Worm (Caenorhabditis elegans) whole organism, dauer: Measurements from ENCODE around the gene mrpl-32.

Source experiments
- unc-62 ChIP-seq: sonication (generic microtip); optimal IDR thresholded peaks from 2 replicates; lab custom pipeline; 2017; ENCODE audit warnings: missing biosample characterization, missing genetic modification reagents, missing genetic modification characterization

Gene mrpl-32

DNA sequence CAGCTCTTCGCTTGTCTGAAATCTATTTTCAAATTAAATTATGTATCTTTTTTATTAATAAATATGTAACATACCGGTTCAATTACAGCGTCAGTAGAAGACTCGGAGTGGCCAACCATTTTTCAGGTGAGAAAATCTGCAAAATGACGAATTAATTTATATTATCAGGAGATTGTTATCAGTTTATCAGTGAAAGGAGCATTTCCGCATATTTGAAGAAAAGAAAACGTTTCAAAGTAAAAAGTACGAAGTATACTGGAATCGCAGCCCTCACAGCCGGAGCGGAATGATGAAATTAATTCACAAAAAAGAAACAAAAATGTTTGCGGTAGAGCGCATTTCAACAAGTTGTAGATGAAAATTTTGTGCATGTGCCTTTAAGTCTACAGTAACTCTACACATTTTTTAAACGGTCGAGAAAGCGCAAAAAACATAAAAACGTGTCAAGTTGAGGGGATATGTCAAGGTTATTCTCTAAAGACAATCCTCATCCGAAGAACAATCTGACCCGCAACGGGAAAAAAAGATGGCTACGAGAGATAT is 29.8 kb downstream of the mrpl-32 start:
- no peak for TF ChIP-seq unc-62 (GFP tag; lab: Kevin White, UChicago)

DNA sequence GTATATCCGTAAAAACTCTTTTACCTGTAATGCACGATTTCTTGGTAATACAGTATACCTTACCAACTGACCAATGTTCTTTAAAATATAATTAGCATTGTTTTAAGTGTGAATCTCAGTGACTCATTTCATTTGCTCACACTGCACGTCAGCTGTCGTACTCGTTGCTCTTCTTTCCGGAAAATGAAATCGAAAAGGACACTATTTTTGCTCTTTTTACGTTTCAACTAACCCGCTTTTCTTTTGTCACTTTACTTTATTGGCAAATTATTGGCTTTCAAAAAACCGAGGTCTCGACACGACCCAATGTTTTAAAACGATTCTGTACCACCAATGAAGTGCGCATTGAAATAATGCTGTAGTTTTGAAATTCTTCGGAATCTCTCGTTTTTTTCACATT is 30.8 kb downstream of the mrpl-32 start, which contains the start of gene F42H10.6:
TSS of gene F42H10.6 (minus strand) at position 101 of the 400 bp plus-strand sequence.
- no peak for TF ChIP-seq unc-62 (GFP tag; lab: Kevin White, UChicago)

DNA sequence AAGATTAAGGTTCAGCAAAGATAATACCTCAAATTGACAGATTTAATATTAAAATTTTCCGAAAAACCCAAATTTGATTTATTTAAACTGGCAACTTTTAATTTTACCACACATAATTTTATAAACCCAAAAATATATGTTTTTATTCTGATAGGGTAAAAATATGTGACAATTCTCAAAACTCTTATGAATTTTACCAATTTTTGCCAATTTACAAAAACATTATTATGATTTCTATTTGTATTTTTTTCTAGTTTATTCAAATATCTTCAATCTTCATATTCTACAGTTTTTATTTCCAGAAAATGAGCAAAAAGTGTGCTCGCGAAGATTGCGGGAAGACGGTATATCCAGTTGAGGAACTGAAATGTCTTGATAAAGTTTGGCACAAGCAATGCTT is 34.3 kb downstream of the mrpl-32 start, which contains the start of gene F42H10.3:
TSS of gene F42H10.3 (plus strand) at position 301 of the 400 bp plus-strand sequence.
- no peak for TF ChIP-seq unc-62 (GFP tag; lab: Kevin White, UChicago)

DNA sequence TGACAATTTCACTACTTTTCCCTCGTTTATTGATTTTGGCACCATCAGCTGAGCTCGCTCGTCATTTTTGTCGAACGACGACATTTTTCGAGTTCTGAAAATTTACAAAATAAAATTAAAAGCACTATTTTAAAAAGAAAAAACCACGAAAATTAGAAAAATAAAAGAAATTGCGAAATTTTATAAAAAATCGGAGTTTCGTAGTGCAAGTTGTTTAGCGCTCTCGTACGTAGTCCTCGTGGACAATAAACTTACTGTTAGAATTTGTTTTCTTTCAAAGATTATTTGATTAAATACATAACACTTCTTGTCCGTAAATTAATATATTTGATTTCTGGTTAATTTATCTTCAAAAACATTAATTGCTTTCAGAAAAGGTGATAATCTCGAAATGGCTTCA is 40.7 kb downstream of the mrpl-32 start, which contains the start of the genes ess-2 and F42H10.2:
TSS of gene ess-2 (minus strand) at position 99 of the 400 bp plus-strand sequence.
TSS of gene F42H10.2 (plus strand) at position 367 of the 400 bp plus-strand sequence.
- TF ChIP-seq unc-62 (GFP tag; lab: Kevin White, UChicago): no peak

DNA sequence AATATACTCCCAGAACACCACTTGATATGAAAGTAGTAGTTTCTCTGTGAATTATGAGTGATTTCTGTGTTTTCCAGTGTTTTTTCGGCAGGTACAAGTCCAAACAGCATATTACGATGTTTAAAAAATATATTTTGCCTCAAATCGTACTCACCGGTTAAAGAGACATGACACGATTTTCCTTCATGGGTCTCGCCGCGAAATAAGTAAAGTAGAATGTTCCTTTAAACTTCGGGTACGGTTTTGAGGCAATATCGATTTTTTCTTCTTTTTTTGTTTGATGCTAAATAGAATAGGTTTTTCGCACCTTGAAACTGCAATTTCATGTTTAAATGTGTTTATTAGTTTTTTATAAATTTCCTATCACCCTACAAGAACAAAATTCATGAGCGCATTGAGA is 42.4 kb downstream of the mrpl-32 start:
- no peak for TF ChIP-seq unc-62 (GFP tag; lab: Kevin White, UChicago)

DNA sequence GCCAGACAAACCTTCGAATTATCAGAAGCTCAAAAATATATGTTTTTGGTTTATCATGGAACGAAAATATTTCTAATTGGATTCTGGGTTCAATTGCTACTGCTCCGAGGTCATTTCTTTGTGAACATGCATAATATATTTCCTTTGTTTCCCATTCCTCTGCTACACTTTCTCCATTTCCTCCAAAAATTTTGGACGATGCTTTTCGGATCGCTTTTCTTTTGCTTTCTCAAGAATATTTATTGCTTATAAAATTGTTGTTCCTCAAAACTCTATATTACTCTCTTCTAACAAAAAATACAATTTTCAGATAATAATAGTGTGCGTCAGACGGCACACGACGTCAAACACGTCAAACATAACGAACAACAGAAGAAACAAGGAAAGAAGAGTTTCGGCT is 45.2 kb downstream of the mrpl-32 start, which contains the start of gene pac-1:
TSS of gene pac-1 (plus strand) at position 301 of the 400 bp plus-strand sequence.
- no peak for TF ChIP-seq unc-62 (GFP tag; lab: Kevin White, UChicago)
